Worm (Caenorhabditis elegans) whole organism, L1 larva: ENCODE results near the gene sra-28.

Experiments
- C16A3.4 ChIP-seq: fragments of 150-350 bp; optimal IDR thresholded peaks from 2 replicates; lab custom pipeline; 2014; ENCODE audit warnings: missing biosample characterization, missing genetic modification characterization
- C34B4.2 ChIP-seq: sonication (generic microtip); optimal IDR thresholded peaks from 2 replicates; lab custom pipeline; 2017; ENCODE audit warnings: mild to moderate bottlenecking, missing genetic modification characterization, missing compliant biosample characterization
- Y116A8C.19 ChIP-seq: sonication (generic microtip); optimal IDR thresholded peaks from 2 replicates; lab custom pipeline; 2016; ENCODE audit warnings: missing compliant biosample characterization, missing genetic modification characterization, borderline replicate concordance
- alr-1 ChIP-seq: fragments of 200-800 bp; sonication (Bioruptor generic); optimal IDR thresholded peaks from 2 replicates; lab custom pipeline; 2018; ENCODE audit warnings: borderline replicate concordance, mild to moderate bottlenecking, missing genetic modification characterization, missing compliant biosample characterization
- ama-1 ChIP-seq: fragments of 150-350 bp; optimal IDR thresholded peaks from 2 replicates; lab custom pipeline; 2014
- blmp-1 ChIP-seq: fragments of 150-350 bp; optimal IDR thresholded peaks from 2 replicates; lab custom pipeline; 2014; ENCODE audit warnings: missing biosample characterization, missing genetic modification characterization
- dpl-1 ChIP-seq, 3 experiments: fragments of 150-350 bp in 2 of 3; sonication (generic microtip) in 1 of 3; optimal IDR thresholded peaks; 2 replicates each; lab custom pipeline; 2014 to 2017; ENCODE audit warnings: missing biosample characterization in 3 of 3, missing genetic modification characterization in 3 of 3, missing genetic modification reagents in 3 of 3
- efl-1 ChIP-seq, 4 experiments: fragments of 150-350 bp; optimal IDR thresholded peaks in 3 of 4; peaks in 1 of 4; 1 replicate in 1 of 4; 2 replicates in 3 of 4; lab custom pipeline; 2014; ENCODE audit warnings: missing biosample characterization in 2 of 4, missing genetic modification characterization in 2 of 4, missing genetic modification reagents in 2 of 4
- egl-13 ChIP-seq: sonication (generic microtip); optimal IDR thresholded peaks from 2 replicates; lab custom pipeline; 2016; ENCODE audit warnings: missing genotype, missing genetic modification reagents, missing genetic modification characterization, missing compliant biosample characterization
- egl-27 ChIP-seq, 2 experiments: fragments of 150-350 bp in 1 of 2; sonication (generic microtip); optimal IDR thresholded peaks; 3 replicates each; lab custom pipeline; 2017 to 2018; ENCODE audit warnings: missing biosample characterization in 2 of 2, missing genetic modification characterization in 2 of 2, missing genetic modification reagents in 2 of 2
- elt-2 ChIP-seq: sonication (generic microtip); optimal IDR thresholded peaks from 2 replicates; lab custom pipeline; 2016; ENCODE audit warnings: missing genetic modification characterization, mild to moderate bottlenecking, inconsistent platforms, missing compliant biosample characterization, missing genetic modification reagents
- elt-3 ChIP-seq, 6 experiments: fragments of 150-350 bp in 1 of 6; sonication (generic microtip); optimal IDR thresholded peaks; 2 replicates each; lab custom pipeline; 2017 to 2018; ENCODE audit warnings: missing biosample characterization in 6 of 6, missing genetic modification characterization in 6 of 6, inconsistent platforms in 1 of 6
- fkh-10 ChIP-seq: sonication (generic microtip); optimal IDR thresholded peaks from 2 replicates; lab custom pipeline; 2017; ENCODE audit warnings: missing biosample characterization, missing genetic modification reagents, missing genetic modification characterization
- fkh-4 ChIP-seq: sonication (generic microtip); optimal IDR thresholded peaks from 2 replicates; lab custom pipeline; 2016; ENCODE audit warnings: missing compliant biosample characterization, missing genetic modification characterization, borderline replicate concordance
- fkh-8 ChIP-seq: sonication (generic microtip); optimal IDR thresholded peaks from 2 replicates; lab custom pipeline; 2016; ENCODE audit warnings: mild to moderate bottlenecking, missing genetic modification characterization, missing compliant biosample characterization
- fos-1 ChIP-seq: fragments of 150-350 bp; optimal IDR thresholded peaks from 2 replicates; lab custom pipeline; 2014; ENCODE audit warnings: missing biosample characterization, missing genetic modification characterization
- grh-1 ChIP-seq: fragments of 200-800 bp; sonication (Bioruptor generic); IDR thresholded peaks from 2 replicates; pipeline ENCODE4 v1.3.6; 2022; ENCODE audit warnings: missing genetic modification reagents, missing genetic modification characterization, missing compliant biosample characterization
- hlh-17 ChIP-seq: fragments of 200-800 bp; sonication (Bioruptor generic); optimal IDR thresholded peaks from 2 replicates; lab custom pipeline; 2018; ENCODE audit warnings: missing genetic modification characterization, mild to moderate bottlenecking, missing compliant biosample characterization, moderate library complexity, borderline replicate concordance
- hpl-2 ChIP-seq: fragments of 150-350 bp; optimal IDR thresholded peaks from 2 replicates; lab custom pipeline; 2014; ENCODE audit warnings: missing biosample characterization, missing genetic modification reagents, missing genetic modification characterization
- irx-1 ChIP-seq: sonication (generic microtip); optimal IDR thresholded peaks from 2 replicates; lab custom pipeline; 2016; ENCODE audit warnings: missing genetic modification characterization, missing compliant biosample characterization
- jun-1 ChIP-seq: fragments of 150-350 bp; optimal IDR thresholded peaks from 2 replicates; lab custom pipeline; 2014; ENCODE audit warnings: missing biosample characterization, missing genetic modification reagents, missing genetic modification characterization
- lin-15B ChIP-seq: fragments of 150-350 bp; sonication (generic microtip); optimal IDR thresholded peaks from 3 replicates; lab custom pipeline; 2014; ENCODE audit warnings: missing biosample characterization, missing genetic modification characterization
- lin-35 ChIP-seq, 2 experiments: fragments of 150-350 bp; optimal IDR thresholded peaks; 2 replicates each; lab custom pipeline; 2014; ENCODE audit warnings: missing biosample characterization in 2 of 2, missing genetic modification characterization in 2 of 2, missing genetic modification reagents in 2 of 2
- lir-3 ChIP-seq: sonication (generic microtip); optimal IDR thresholded peaks from 2 replicates; lab custom pipeline; 2016; ENCODE audit warnings: mild to moderate bottlenecking, missing genetic modification characterization, moderate library complexity, missing compliant biosample characterization; ENCODE audit not compliant: poor library complexity
- lsy-2 ChIP-seq, 2 experiments: fragments of 150-350 bp; optimal IDR thresholded peaks; 2 replicates each; lab custom pipeline; 2014; ENCODE audit warnings: missing biosample characterization in 2 of 2, missing genetic modification characterization in 2 of 2
- mdl-1 ChIP-seq, 2 experiments: fragments of 150-350 bp; optimal IDR thresholded peaks; 2 replicates each; lab custom pipeline; 2014 to 2017; ENCODE audit warnings: missing biosample characterization in 2 of 2, missing genetic modification characterization in 2 of 2, inconsistent platforms in 1 of 2
- mep-1 ChIP-seq: fragments of 150-350 bp; optimal IDR thresholded peaks from 2 replicates; lab custom pipeline; 2014; ENCODE audit warnings: missing biosample characterization, missing genetic modification characterization
- nhr-11 ChIP-seq: fragments of 150-350 bp; optimal IDR thresholded peaks from 2 replicates; lab custom pipeline; 2014; ENCODE audit warnings: missing biosample characterization, missing genetic modification characterization
- nhr-19 ChIP-seq: fragments of 200-800 bp; sonication (Bioruptor generic); conservative IDR thresholded peaks from 2 replicates; pipeline ENCODE4 v1.3.6; 2022; ENCODE audit warnings: missing genetic modification characterization, missing compliant biosample characterization
- nhr-47 ChIP-seq: sonication (generic microtip); optimal IDR thresholded peaks from 2 replicates; lab custom pipeline; 2016; ENCODE audit warnings: mild to moderate bottlenecking, missing genetic modification characterization, moderate library complexity, missing compliant biosample characterization
- nhr-76 ChIP-seq: sonication (generic microtip); optimal IDR thresholded peaks from 2 replicates; lab custom pipeline; 2017; ENCODE audit warnings: missing biosample characterization, missing genetic modification characterization
- nhr-84 ChIP-seq: sonication (generic microtip); optimal IDR thresholded peaks from 2 replicates; lab custom pipeline; 2017; ENCODE audit warnings: missing biosample characterization, missing genetic modification characterization
- pag-3 ChIP-seq: sonication (generic microtip); optimal IDR thresholded peaks from 2 replicates; lab custom pipeline; 2017; ENCODE audit warnings: missing genetic modification characterization, mild to moderate bottlenecking, missing compliant biosample characterization, antibody characterized with exemption, borderline replicate concordance; ENCODE audit not compliant: insufficient read depth
- pax-3 ChIP-seq: fragments of 200-800 bp; sonication (Bioruptor generic); optimal IDR thresholded peaks from 2 replicates; lab custom pipeline; 2018; ENCODE audit warnings: mild to moderate bottlenecking, missing genetic modification characterization, moderate library complexity, missing compliant biosample characterization
- pqm-1 ChIP-seq: sonication (generic microtip); optimal IDR thresholded peaks from 3 replicates; lab custom pipeline; 2017; ENCODE audit warnings: missing biosample characterization, missing genetic modification characterization
- rnt-1 ChIP-seq: sonication (generic microtip); optimal IDR thresholded peaks from 2 replicates; lab custom pipeline; 2016; ENCODE audit warnings: mild to moderate bottlenecking, missing genetic modification characterization, moderate library complexity, missing compliant biosample characterization
- snpc-4 ChIP-seq: fragments of 150-350 bp; optimal IDR thresholded peaks from 2 replicates; lab custom pipeline; 2014; ENCODE audit warnings: missing biosample characterization, missing genetic modification characterization
- snu-23 ChIP-seq: sonication (generic microtip); optimal IDR thresholded peaks from 2 replicates; lab custom pipeline; 2016; ENCODE audit warnings: missing genetic modification characterization, missing compliant biosample characterization
- sptf-1 ChIP-seq: fragments of 150-350 bp; optimal IDR thresholded peaks from 2 replicates; lab custom pipeline; 2014; ENCODE audit warnings: missing biosample characterization, missing genetic modification characterization
- swsn-7 ChIP-seq: sonication (generic microtip); optimal IDR thresholded peaks from 2 replicates; lab custom pipeline; 2016; ENCODE audit warnings: missing genetic modification characterization, missing compliant biosample characterization
- tlp-1 ChIP-seq: fragments of 150-350 bp; optimal IDR thresholded peaks from 2 replicates; lab custom pipeline; 2014; ENCODE audit warnings: missing biosample characterization, missing genetic modification characterization
- unc-30 ChIP-seq: sonication (generic microtip); optimal IDR thresholded peaks from 2 replicates; lab custom pipeline; 2017; ENCODE audit warnings: missing biosample characterization, missing genetic modification characterization
- unc-86 ChIP-seq: sonication (generic microtip); optimal IDR thresholded peaks from 2 replicates; lab custom pipeline; 2016; ENCODE audit warnings: missing genetic modification characterization, missing compliant biosample characterization
- unc-98 ChIP-seq: fragments of 200-800 bp; sonication (Bioruptor generic); IDR thresholded peaks from 2 replicates; pipeline ENCODE4 v1.3.6; 2022; ENCODE audit warnings: missing genetic modification characterization, missing compliant biosample characterization

The sra-28 gene

ce11 chrII:6592251-6592650, 18.7 kb upstream of the sra-28 start, which contains the start of gene C56C10.9:
Gene C56C10.9, minus strand, starts transcription at chrII:6592351.
- TF ChIP-seq tlp-1 = no peak
- no peak for TF ChIP-seq nhr-76
- TF ChIP-seq fkh-4 (tag; lab: Kevin White, UChicago) = no peak
- no peak for TF ChIP-seq snu-23 (GFP tag; lab: Kevin White, UChicago)
- no peak for TF ChIP-seq snpc-4 (tag; lab: Kevin White, UChicago)
- TF ChIP-seq fkh-10 = no peak
- TF ChIP-seq C34B4.2 (tag; lab: Kevin White, UChicago) = no peak
- no peak for TF ChIP-seq lsy-2 (tag; optimal IDR thresholded peaks at IDR 0.05; lab: Kevin White, UChicago)
- TF ChIP-seq mep-1 (tag; lab: Kevin White, UChicago) = no peak
- TF ChIP-seq mdl-1 (tag; optimal IDR thresholded peaks at IDR 0.05; lab: Kevin White, UChicago) = no peak
- TF ChIP-seq rnt-1 (tag; lab: Kevin White, UChicago) = no peak
- no peak for TF ChIP-seq unc-86 (tag; lab: Kevin White, UChicago)
- no peak for TF ChIP-seq pag-3 (tag; lab: Kevin White, UChicago)
- no peak for TF ChIP-seq hlh-17
- no peak for TF ChIP-seq irx-1 (tag; lab: Kevin White, UChicago)
- no peak for TF ChIP-seq nhr-84
- no peak for TF ChIP-seq jun-1 (tag; lab: Kevin White, UChicago)
- TF ChIP-seq, all 84 proteins: peak for 0

ce11 chrII:6591000-6591399, 17.4 kb upstream of the sra-28 start:
- TF ChIP-seq nhr-19 = no peak
- TF ChIP-seq ama-1 (lab: Kevin White, UChicago) = peak; percentile 18
- TF ChIP-seq efl-1 (optimal IDR thresholded peaks at IDR 0.05; lab: Kevin White, UChicago) = no peak
- TF ChIP-seq efl-1 (GFP tag; optimal IDR thresholded peaks at IDR 0.05 in 1 of 2; lab: Kevin White, UChicago) = peak in 1 of 2 experiments; percentile 69
- TF ChIP-seq egl-13 (tag; lab: Kevin White, UChicago) = no peak
- TF ChIP-seq lin-15B (tag; lab: Kevin White, UChicago) = no peak

ce11 chrII:6589408-6589807, 15.8 kb upstream of the sra-28 start, which contains the start of gene vps-32.1:
Gene vps-32.1, plus strand, starts transcription at chrII:6589708.
- TF ChIP-seq lin-35 (GFP tag; optimal IDR thresholded peaks at IDR 0.05; lab: Kevin White, UChicago) (peak in 1 of 2 experiments; percentile 4), nhr-76 (no peak), elt-2 (tag; lab: Kevin White, UChicago) (no peak), jun-1 (tag; lab: Kevin White, UChicago) (peak; percentile 49), snu-23 (GFP tag; lab: Kevin White, UChicago) (no peak), fos-1 (peak; percentile 40), pax-3 (tag; lab: Kevin White, UChicago) (no peak), blmp-1 (peak; percentile 28), dpl-1 (GFP tag; optimal IDR thresholded peaks at IDR 0.05; lab: Kevin White, UChicago) (peak in 1 of 3 experiments; percentile 15), hpl-2 (GFP tag; lab: Kevin White, UChicago) (no peak), C16A3.4 (tag; lab: Kevin White, UChicago) (no peak), elt-3 (tag; optimal IDR thresholded peaks at IDR 0.05; lab: Kevin White, UChicago) (peak in 1 of 6 experiments; percentile 29), nhr-84 (no peak), swsn-7 (tag; lab: Kevin White, UChicago) (no peak), Y116A8C.19 (no peak)

- TF ChIP-seq fkh-10 = peak; percentile 86
- peak; percentile 82 for TF ChIP-seq unc-98 (GFP tag; lab: Robert Waterston, UW)
- peak; percentile 93 to 96 for TF ChIP-seq efl-1 (optimal IDR thresholded peaks at IDR 0.05; lab: Kevin White, UChicago)
- peak; percentile 73 to 98 for TF ChIP-seq efl-1 (GFP tag; optimal IDR thresholded peaks at IDR 0.05 in 1 of 2; lab: Kevin White, UChicago)
- peak; percentile 76 to 81 (median 76) for TF ChIP-seq dpl-1 (GFP tag; optimal IDR thresholded peaks at IDR 0.05; lab: Kevin White, UChicago)
- TF ChIP-seq fkh-8 (tag; lab: Kevin White, UChicago) = peak; percentile 96
- peak in 5 of 6 experiments; percentile 50 to 93 (median 68) for TF ChIP-seq elt-3 (tag; optimal IDR thresholded peaks at IDR 0.05; lab: Kevin White, UChicago)
- no peak for TF ChIP-seq unc-30 (tag; lab: Kevin White, UChicago)
- peak; percentile 90 for TF ChIP-seq pax-3 (tag; lab: Kevin White, UChicago)
- TF ChIP-seq mdl-1 (tag; optimal IDR thresholded peaks at IDR 0.05; lab: Kevin White, UChicago) = peak; percentile 45 to 89
- peak; percentile 97 for TF ChIP-seq nhr-47 (tag; lab: Kevin White, UChicago)
- no peak for TF ChIP-seq pqm-1 (tag; lab: Kevin White, UChicago)
- peak; percentile 97 for TF ChIP-seq nhr-11 (tag; lab: Kevin White, UChicago)
- TF ChIP-seq lir-3 = peak; percentile 89
- peak; percentile 95 for TF ChIP-seq grh-1 (GFP tag; lab: Robert Waterston, UW)
- TF ChIP-seq alr-1 (tag; lab: Kevin White, UChicago) = no peak
- TF ChIP-seq egl-27 (tag; optimal IDR thresholded peaks at IDR 0.05; lab: Kevin White, UChicago) = peak in 1 of 2 experiments; percentile 82
- peak; percentile 79 for TF ChIP-seq blmp-1
- TF ChIP-seq sptf-1 (tag; lab: Kevin White, UChicago) = no peak
Observed at ce11 chrII:6588605-6589292, 15.2 kb upstream of the sra-28 start, which contains the start of gene icd-1. Gene icd-1, minus strand, starts transcription at chrII:6588655.
